Fruit fly (Drosophila melanogaster) whole organism, embryonic: Measurements from ENCODE around the gene HP1c.

Experiments used
- Abd-B ChIP-seq: fragments of 200-800 bp; sonication (Bioruptor generic); optimal IDR thresholded peaks from 2 replicates; lab custom pipeline; 2018; ENCODE audit warnings: missing biosample characterization, mild to moderate bottlenecking, missing genetic modification characterization, moderate library complexity
- Adf1 ChIP-seq: fragments of 200-800 bp; sonication (Bioruptor generic); IDR thresholded peaks from 2 replicates; pipeline ENCODE4 v1.3.6; 2022; ENCODE audit warnings: missing biosample characterization, missing genetic modification characterization
- CG10654 ChIP-seq: fragments of 200-800 bp; sonication (Bioruptor generic); optimal IDR thresholded peaks from 2 replicates; lab custom pipeline; 2016; ENCODE audit warnings: missing biosample characterization, missing genetic modification characterization
- CG12104 ChIP-seq: fragments of 200-800 bp; sonication (Bioruptor generic); optimal IDR thresholded peaks from 3 replicates; lab custom pipeline; 2016; ENCODE audit warnings: missing biosample characterization, missing genetic modification characterization
- CG12155 ChIP-seq: fragments of 200-800 bp; sonication (Bioruptor generic); optimal IDR thresholded peaks from 3 replicates; lab custom pipeline; 2016; ENCODE audit warnings: missing biosample characterization, missing genetic modification characterization
- CG12236 ChIP-seq: fragments of 200-800 bp; sonication (Bioruptor generic); optimal IDR thresholded peaks from 2 replicates; lab custom pipeline; 2016; ENCODE audit warnings: missing biosample characterization, missing genetic modification characterization
- CG12299 ChIP-seq: fragments of 200-800 bp; sonication (Bioruptor generic); optimal IDR thresholded peaks from 2 replicates; lab custom pipeline; 2018; ENCODE audit warnings: missing biosample characterization, mild to moderate bottlenecking, missing genetic modification characterization
- CG12391 ChIP-seq: fragments of 200-800 bp; sonication (Bioruptor generic); optimal IDR thresholded peaks from 3 replicates; lab custom pipeline; 2018; ENCODE audit warnings: missing biosample characterization, mild to moderate bottlenecking, missing genetic modification characterization, moderate library complexity
- CG1647 ChIP-seq: fragments of 200-800 bp; sonication (Bioruptor generic); optimal IDR thresholded peaks from 3 replicates; lab custom pipeline; 2016; ENCODE audit warnings: missing biosample characterization, missing genetic modification characterization
- CG16815 ChIP-seq: fragments of 200-800 bp; sonication (Bioruptor generic); optimal IDR thresholded peaks from 3 replicates; lab custom pipeline; 2017; ENCODE audit warnings: missing biosample characterization, mild to moderate bottlenecking, missing genetic modification characterization
- CG17186 ChIP-seq: fragments of 200-800 bp; sonication (Bioruptor generic); optimal IDR thresholded peaks from 3 replicates; lab custom pipeline; 2017; ENCODE audit warnings: missing biosample characterization, missing genetic modification reagents, missing genetic modification characterization
- CG18262 ChIP-seq: fragments of 200-800 bp; optimal IDR thresholded peaks from 3 replicates; lab custom pipeline; 2019; ENCODE audit warnings: missing biosample characterization, mild to moderate bottlenecking, missing genetic modification characterization, moderate library complexity
- CG2120 ChIP-seq: fragments of 200-800 bp; sonication (Bioruptor generic); optimal IDR thresholded peaks from 3 replicates; lab custom pipeline; 2016; ENCODE audit warnings: missing biosample characterization, missing genetic modification characterization
- CG32772 ChIP-seq: fragments of 200-800 bp; sonication (Bioruptor generic); IDR thresholded peaks from 2 replicates; pipeline ENCODE4 v1.3.6; 2022; ENCODE audit warnings: missing biosample characterization, missing genetic modification characterization
- CG33213 ChIP-seq: fragments of 200-800 bp; sonication (Bioruptor generic); optimal IDR thresholded peaks from 3 replicates; lab custom pipeline; 2016; ENCODE audit warnings: missing biosample characterization, missing genetic modification characterization
- CG4854 ChIP-seq: fragments of 200-800 bp; sonication (Bioruptor generic); optimal IDR thresholded peaks from 2 replicates; lab custom pipeline; 2016; ENCODE audit warnings: missing biosample characterization, missing genetic modification characterization, inconsistent platforms
- CG6254 ChIP-seq: fragments of 200-800 bp; sonication (Bioruptor generic); optimal IDR thresholded peaks from 3 replicates; lab custom pipeline; 2017; ENCODE audit warnings: mild to moderate bottlenecking, missing biosample characterization, missing genetic modification reagents, missing genetic modification characterization
- CG6272 ChIP-seq: fragments of 200-800 bp; sonication (Bioruptor generic); IDR thresholded peaks from 2 replicates; pipeline ENCODE4 v1.3.6; 2022; ENCODE audit warnings: missing biosample characterization, missing genetic modification characterization
- CG7745 ChIP-seq: fragments of 200-800 bp; sonication (Bioruptor generic); optimal IDR thresholded peaks from 2 replicates; lab custom pipeline; 2018; ENCODE audit warnings: missing biosample characterization, mild to moderate bottlenecking, missing genetic modification characterization, moderate library complexity
- CHES-1-like ChIP-seq: fragments of 200-800 bp; sonication (Bioruptor generic); optimal IDR thresholded peaks from 2 replicates; lab custom pipeline; 2016; ENCODE audit warnings: missing biosample characterization, missing genetic modification characterization
- Dek ChIP-seq: fragments of 200-800 bp; sonication (Bioruptor generic); optimal IDR thresholded peaks from 3 replicates; lab custom pipeline; 2019; ENCODE audit warnings: missing biosample characterization, mild to moderate bottlenecking, missing genetic modification characterization, moderate library complexity
- Dll ChIP-seq: fragments of 200-800 bp; sonication (Bioruptor generic); IDR thresholded peaks from 4 replicates; pipeline ENCODE4 v1.3.6; 2022; ENCODE audit warnings: missing biosample characterization, missing genetic modification characterization; ENCODE audit not compliant: partially characterized antibody
- Fer2 ChIP-seq: fragments of 200-800 bp; sonication (Bioruptor generic); optimal IDR thresholded peaks from 2 replicates; lab custom pipeline; 2018; ENCODE audit warnings: missing biosample characterization, mild to moderate bottlenecking, missing genetic modification characterization, moderate library complexity
- Gug ChIP-seq: fragments of 200-800 bp; sonication (Bioruptor generic); IDR thresholded peaks from 4 replicates; pipeline ENCODE4 v1.3.6; 2022; ENCODE audit warnings: missing biosample characterization, missing genetic modification characterization
- Hand ChIP-seq: fragments of 200-800 bp; sonication (Bioruptor generic); optimal IDR thresholded peaks from 2 replicates; lab custom pipeline; 2017; ENCODE audit warnings: mild to moderate bottlenecking, missing biosample characterization, missing genetic modification reagents, missing genetic modification characterization
- Hey ChIP-seq: fragments of 200-800 bp; sonication (Bioruptor generic); optimal IDR thresholded peaks from 3 replicates; lab custom pipeline; 2018; ENCODE audit warnings: missing biosample characterization, mild to moderate bottlenecking, missing genetic modification characterization
- HmgZ ChIP-seq: fragments of 200-800 bp; sonication (Bioruptor generic); optimal IDR thresholded peaks from 2 replicates; lab custom pipeline; 2018; ENCODE audit warnings: missing biosample characterization, mild to moderate bottlenecking, missing genetic modification characterization
- Neu2 ChIP-seq: fragments of 200-800 bp; sonication (Bioruptor generic); optimal IDR thresholded peaks from 3 replicates; lab custom pipeline; 2016; ENCODE audit warnings: missing biosample characterization, missing genetic modification characterization, borderline replicate concordance
- Sox102F ChIP-seq: fragments of 200-800 bp; sonication (Bioruptor generic); optimal IDR thresholded peaks from 2 replicates; lab custom pipeline; 2018; ENCODE audit warnings: missing biosample characterization, mild to moderate bottlenecking, missing genetic modification characterization, moderate library complexity
- Xrp1 ChIP-seq: fragments of 200-800 bp; sonication (Bioruptor generic); IDR thresholded peaks from 2 replicates; pipeline ENCODE4 v1.3.6; 2022; ENCODE audit warnings: missing biosample characterization, missing genetic modification characterization
- al ChIP-seq: fragments of 200-800 bp; sonication (Bioruptor generic); IDR thresholded peaks from 2 replicates; pipeline ENCODE4 v1.3.6; 2022; ENCODE audit warnings: missing biosample characterization, missing genetic modification characterization
- az2 ChIP-seq: fragments of 200-800 bp; sonication (Bioruptor generic); optimal IDR thresholded peaks from 3 replicates; lab custom pipeline; 2016; ENCODE audit warnings: missing biosample characterization, missing genetic modification characterization
- bcd ChIP-seq: fragments of 200-800 bp; sonication (Bioruptor generic); optimal IDR thresholded peaks from 2 replicates; lab custom pipeline; 2017; ENCODE audit warnings: missing biosample characterization, mild to moderate bottlenecking, missing genetic modification characterization
- crc ChIP-seq: fragments of 200-800 bp; sonication (Bioruptor generic); optimal IDR thresholded peaks from 2 replicates; lab custom pipeline; 2016; ENCODE audit warnings: missing biosample characterization, missing genetic modification characterization
- croc ChIP-seq: fragments of 200-800 bp; sonication (Bioruptor generic); conservative IDR thresholded peaks from 3 replicates; pipeline ENCODE4 v1.3.6; 2022; ENCODE audit warnings: missing biosample characterization, missing genetic modification characterization
- dm ChIP-seq: fragments of 200-800 bp; sonication (Bioruptor generic); optimal IDR thresholded peaks from 3 replicates; lab custom pipeline; 2016; ENCODE audit warnings: missing biosample characterization, missing genetic modification characterization
- dmrt11E ChIP-seq: fragments of 200-800 bp; sonication (Bioruptor generic); optimal IDR thresholded peaks from 3 replicates; lab custom pipeline; 2018; ENCODE audit warnings: missing biosample characterization, mild to moderate bottlenecking, missing genetic modification characterization, moderate library complexity
- fd96Cb ChIP-seq: fragments of 200-800 bp; sonication (Bioruptor generic); optimal IDR thresholded peaks from 2 replicates; lab custom pipeline; 2018; ENCODE audit warnings: missing biosample characterization, mild to moderate bottlenecking, missing genetic modification characterization, moderate library complexity
- fru ChIP-seq: fragments of >200 bp; optimal IDR thresholded peaks from 2 replicates; lab custom pipeline; 2017
- gt ChIP-seq: fragments of 200-800 bp; sonication (Bioruptor generic); IDR thresholded peaks from 2 replicates; pipeline ENCODE4 v1.3.6; 2022; ENCODE audit warnings: missing biosample characterization, missing genetic modification characterization
- lola ChIP-seq, 3 experiments: fragments of >200 bp in 2 of 3; fragments of 200-800 bp in 1 of 3; sonication (Bioruptor generic) in 1 of 3; optimal IDR thresholded peaks; 2 replicates each; lab custom pipeline; 2017 to 2019; ENCODE audit warnings: missing biosample characterization in 3 of 3, missing genetic modification characterization in 3 of 3, mild to moderate bottlenecking in 1 of 3, moderate library complexity in 1 of 3
- mirr ChIP-seq: fragments of 200-800 bp; sonication (Bioruptor generic); optimal IDR thresholded peaks from 3 replicates; lab custom pipeline; 2018; ENCODE audit warnings: missing biosample characterization, mild to moderate bottlenecking, missing genetic modification characterization
- nau ChIP-seq: fragments of 200-800 bp; sonication (Bioruptor generic); optimal IDR thresholded peaks from 3 replicates; lab custom pipeline; 2017; ENCODE audit warnings: missing biosample characterization, mild to moderate bottlenecking, missing genetic modification characterization, missing genetic modification reagents
- salm ChIP-seq: fragments of 200-800 bp; sonication (Bioruptor generic); optimal IDR thresholded peaks from 2 replicates; lab custom pipeline; 2018; ENCODE audit warnings: missing biosample characterization, mild to moderate bottlenecking, missing genetic modification characterization
- sc ChIP-seq, 3 experiments: fragments of >200 bp in 2 of 3; fragments of 200-800 bp in 1 of 3; sonication (Bioruptor generic) in 1 of 3; optimal IDR thresholded peaks; 2 replicates in 2 of 3; 3 replicates in 1 of 3; lab custom pipeline; 2017; ENCODE audit warnings: mild to moderate bottlenecking in 1 of 3, missing biosample characterization in 1 of 3, missing genetic modification characterization in 1 of 3, missing genetic modification reagents in 1 of 3
- scrt ChIP-seq: fragments of 200-800 bp; sonication (Bioruptor generic); optimal IDR thresholded peaks from 2 replicates; lab custom pipeline; 2018; ENCODE audit warnings: missing biosample characterization, mild to moderate bottlenecking, missing genetic modification characterization, moderate library complexity
- slou ChIP-seq: fragments of 200-800 bp; sonication (Bioruptor generic); optimal IDR thresholded peaks from 3 replicates; lab custom pipeline; 2016; ENCODE audit warnings: missing biosample characterization, missing genetic modification characterization
- stc ChIP-seq: fragments of 200-800 bp; sonication (Bioruptor generic); IDR thresholded peaks from 2 replicates; pipeline ENCODE4 v1.3.6; 2022; ENCODE audit warnings: missing biosample characterization, missing genetic modification characterization
- tio ChIP-seq: fragments of 200-800 bp; sonication (Bioruptor generic); optimal IDR thresholded peaks from 2 replicates; lab custom pipeline; 2017; ENCODE audit warnings: missing biosample characterization, missing genetic modification characterization, inconsistent platforms
- vfl ChIP-seq: fragments of 200-800 bp; sonication (Bioruptor generic); optimal IDR thresholded peaks from 2 replicates; lab custom pipeline; 2016; ENCODE audit warnings: missing biosample characterization, missing genetic modification characterization
- zen ChIP-seq: fragments of 200-800 bp; sonication (Bioruptor generic); optimal IDR thresholded peaks from 3 replicates; lab custom pipeline; 2018; ENCODE audit warnings: missing biosample characterization, mild to moderate bottlenecking, missing genetic modification characterization, moderate library complexity

The HP1c gene

DNA sequence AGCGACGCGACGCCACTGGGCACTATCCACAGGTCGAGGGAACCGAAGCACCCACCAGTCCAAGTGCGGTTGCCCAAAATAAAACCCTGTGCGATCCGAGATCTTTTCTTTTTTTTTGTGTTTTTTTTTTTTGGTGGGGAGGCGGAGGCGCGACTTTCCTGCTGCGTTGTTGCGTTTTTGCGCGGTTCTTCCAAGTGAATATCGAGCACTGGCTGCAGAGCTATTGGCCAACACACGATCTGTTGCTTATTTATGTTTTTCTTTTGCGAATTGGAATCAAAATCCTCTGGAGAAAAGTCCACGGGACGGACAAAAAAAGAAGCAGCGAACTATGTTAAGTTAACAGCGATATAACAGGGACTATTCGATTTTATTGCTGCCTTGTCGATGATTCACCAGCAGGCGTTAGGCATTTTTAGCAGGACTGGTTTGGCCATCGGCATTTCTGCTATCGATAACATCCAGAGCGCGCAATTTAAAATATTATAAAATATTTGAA, 24.6 kb upstream of the HP1c start, which contains the start of gene wge (continued):
- TF ChIP-seq dmrt11E, result no peak
- TF ChIP-seq CG12155 (GFP tag; lab: Kevin White, UChicago), result no peak
- TF ChIP-seq slou (GFP tag; lab: Kevin White, UChicago), result no peak
- no peak for TF ChIP-seq Neu2
- no peak for TF ChIP-seq CG7745
- no peak for TF ChIP-seq CG12391 (tag; lab: Kevin White, UChicago)
- TF ChIP-seq CG33213 (GFP tag; lab: Kevin White, UChicago), result no peak
- no peak for TF ChIP-seq CG12104
- no peak for TF ChIP-seq Sox102F (GFP tag; lab: Kevin White, UChicago)
- TF ChIP-seq dm (GFP tag; lab: Kevin White, UChicago), result no peak
- no peak for TF ChIP-seq CG6254 (GFP tag; lab: Kevin White, UChicago)
- no peak for TF ChIP-seq CG10654 (GFP tag; lab: Kevin White, UChicago)
- TF ChIP-seq stc (GFP tag; lab: Robert Waterston, UW), result no peak
- no peak for TF ChIP-seq CHES-1-like (GFP tag; lab: Kevin White, UChicago)
- no peak for TF ChIP-seq CG16815 (GFP tag; lab: Kevin White, UChicago)
- TF ChIP-seq gt (GFP tag; lab: Robert Waterston, UW), result no peak
- no peak for TF ChIP-seq crc (GFP tag; lab: Kevin White, UChicago)
- no peak for TF ChIP-seq CG1647 (GFP tag; lab: Kevin White, UChicago)
- peak; percentile 71; the same call in 3 of the 4 replicates for TF ChIP-seq Dll
- TF ChIP-seq croc, result no peak
- TF ChIP-seq mirr (GFP tag; lab: Kevin White, UChicago), result no peak
- TF ChIP-seq lola (GFP tag; optimal IDR thresholded peaks at IDR 0.05; lab: Kevin White, UChicago), result no peak
- TF ChIP-seq fd96Cb (tag; lab: Kevin White, UChicago), result no peak
- no peak for TF ChIP-seq Abd-B
- TF ChIP-seq Hey, result no peak
- TF ChIP-seq vfl, result no peak
- peak; percentile 18 for TF ChIP-seq CG18262
- TF ChIP-seq CG2120, result no peak
- TF ChIP-seq CG4854, result no peak
- no peak for TF ChIP-seq salm (tag; lab: Kevin White, UChicago)
- no peak for TF ChIP-seq scrt (GFP tag; lab: Kevin White, UChicago)
- TF ChIP-seq nau, result no peak
- TF ChIP-seq CG6272 (GFP tag; lab: Robert Waterston, UW), result no peak
- no peak for TF ChIP-seq Adf1 (GFP tag; lab: Robert Waterston, UW)
- TF ChIP-seq Fer2, result no peak
- TF ChIP-seq CG32772, result peak; percentile 60
- peak; percentile 22 for TF ChIP-seq HmgZ
- no peak for TF ChIP-seq al (GFP tag; lab: Robert Waterston, UW)
- no peak for TF ChIP-seq bcd (GFP tag; lab: Kevin White, UChicago)
- no peak for TF ChIP-seq CG17186 (GFP tag; lab: Kevin White, UChicago)
- TF ChIP-seq fru (lab: Kevin White, UChicago), result no peak
- no peak for TF ChIP-seq sc (optimal IDR thresholded peaks at IDR 0.05; lab: Kevin White, UChicago)
- TF ChIP-seq sc (GFP tag; optimal IDR thresholded peaks at IDR 0.05; lab: Kevin White, UChicago), result no peak
- TF ChIP-seq CG12236 (GFP tag; lab: Kevin White, UChicago), result no peak
- no peak for TF ChIP-seq Xrp1 (GFP tag; lab: Robert Waterston, UW)
- no peak for TF ChIP-seq tio (GFP tag; lab: Kevin White, UChicago)
- no peak for TF ChIP-seq Dek (tag; lab: Kevin White, UChicago)
- no peak for TF ChIP-seq Hand (GFP tag; lab: Kevin White, UChicago)
- no peak for TF ChIP-seq CG12299 (tag; lab: Kevin White, UChicago)
- no peak for TF ChIP-seq zen (tag; lab: Kevin White, UChicago)
- TF ChIP-seq Gug (GFP tag; lab: Robert Waterston, UW), result no peak
- TF ChIP-seq az2 (GFP tag; lab: Kevin White, UChicago), result no peak
